Fruit fly (Drosophila melanogaster): ENCODE results near the gene Pkd2.

Gene Pkd2

DNA sequence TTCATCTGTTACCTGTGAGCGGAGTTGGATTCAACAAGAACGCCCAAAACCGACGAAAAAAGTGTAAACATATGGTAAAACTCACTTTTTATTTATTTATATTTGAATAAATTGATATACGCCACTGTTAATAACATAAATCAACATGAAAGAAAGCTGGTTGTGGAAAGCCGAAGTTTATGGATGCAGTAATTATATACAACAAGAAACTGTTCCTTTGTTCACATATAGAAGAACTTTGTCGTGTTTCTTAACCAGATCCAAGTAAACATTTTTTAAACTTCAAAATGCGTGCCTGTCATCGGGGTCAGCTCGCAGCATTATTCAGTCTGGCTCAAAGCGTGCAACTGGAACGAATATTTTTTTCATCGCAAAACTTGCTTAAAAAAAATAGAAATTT, at the start of gene Pkd2:
Gene Pkd2, plus strand, starts transcription at position 301 of the 400 bp plus-strand sequence.
- TF ChIP-seq Sox102F (GFP tag; optimal IDR thresholded peaks at IDR 0.05): no peak
- no peak for TF ChIP-seq CG11902 (GFP tag; optimal IDR thresholded peaks at IDR 0.05)
- no peak for TF ChIP-seq cyc (GFP tag; optimal IDR thresholded peaks at IDR 0.05)
- TF ChIP-seq CG15336 (GFP tag; IDR thresholded peaks at IDR 0.05): no peak
- TF ChIP-seq Hr38 (GFP tag; optimal IDR thresholded peaks at IDR 0.05): no peak
- TF ChIP-seq fkh (GFP tag; optimal IDR thresholded peaks at IDR 0.05): no peak
- no peak for TF ChIP-seq Gug (GFP tag; IDR thresholded peaks at IDR 0.05)
- TF ChIP-seq Ets21C (GFP tag; optimal IDR thresholded peaks at IDR 0.05): no peak
- TF ChIP-seq CG8119 (GFP tag; IDR thresholded peaks at IDR 0.05): no peak
- TF ChIP-seq pdm3 (GFP tag; optimal IDR thresholded peaks at IDR 0.05): no peak
- no peak for TF ChIP-seq Ets96B (tag; optimal IDR thresholded peaks at IDR 0.05)
- no peak for TF ChIP-seq Blimp-1 (GFP tag; optimal IDR thresholded peaks at IDR 0.05)
- no peak for TF ChIP-seq CG10631 (GFP tag; optimal IDR thresholded peaks at IDR 0.05)
- TF ChIP-seq CG32006 (GFP tag; optimal IDR thresholded peaks at IDR 0.05): no peak
- no peak for TF ChIP-seq CG11762 (GFP tag; optimal IDR thresholded peaks at IDR 0.05; ENCODE audit: insufficient read depth)
- TF ChIP-seq ss (GFP tag; optimal IDR thresholded peaks at IDR 0.05): no peak
- no peak for TF ChIP-seq esn (GFP tag; optimal IDR thresholded peaks at IDR 0.05)
- TF ChIP-seq salr (GFP tag; optimal IDR thresholded peaks at IDR 0.05): no peak
- no peak for TF ChIP-seq CG6163 (GFP tag; IDR thresholded peaks at IDR 0.05)
- TF ChIP-seq svp (GFP tag): no peak

dm6 chr2L:12348407-12349091, 49.5 kb upstream of the Pkd2 start:
- no peak for TF ChIP-seq CG6792 (GFP tag; optimal IDR thresholded peaks at IDR 0.05)
- no peak for TF ChIP-seq Sox102F (GFP tag; optimal IDR thresholded peaks at IDR 0.05)
- peak; percentile 12 for TF ChIP-seq fkh (GFP tag; optimal IDR thresholded peaks at IDR 0.05)
- TF ChIP-seq vri (GFP tag; optimal IDR thresholded peaks at IDR 0.05): peak; percentile 17
- peak; percentile 44 for TF ChIP-seq svp (GFP tag)

DNA sequence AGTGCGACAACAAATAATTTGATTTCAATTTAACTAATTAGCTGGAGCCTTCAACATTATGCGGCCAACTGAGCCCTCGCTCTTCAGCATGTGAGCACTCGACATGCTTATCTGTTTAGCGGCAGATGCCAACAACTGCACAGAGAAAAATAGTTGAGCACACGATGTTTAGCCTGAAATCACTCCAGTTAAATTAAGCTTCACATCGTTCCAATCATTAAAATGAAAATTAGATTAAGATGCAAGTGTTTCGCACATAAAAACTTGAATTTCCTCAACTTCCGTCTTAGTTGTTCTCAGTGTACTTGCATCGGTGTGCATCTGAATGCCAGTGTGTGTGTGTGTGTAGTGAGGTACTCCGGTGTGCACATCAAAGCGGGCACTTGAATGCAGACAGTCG, 47.2 kb upstream of the Pkd2 start:
- TF ChIP-seq CG31627 (GFP tag; optimal IDR thresholded peaks at IDR 0.05): no peak
- TF ChIP-seq OdsH (GFP tag; optimal IDR thresholded peaks at IDR 0.05): peak; percentile 21
- TF ChIP-seq dsx (GFP tag; optimal IDR thresholded peaks at IDR 0.05; ENCODE audit: poor library complexity, severe bottlenecking): no peak
- no peak for TF ChIP-seq fkh (GFP tag; optimal IDR thresholded peaks at IDR 0.05)
- no peak for TF ChIP-seq Gug (GFP tag; IDR thresholded peaks at IDR 0.05)
- TF ChIP-seq Hr39 (GFP tag; optimal IDR thresholded peaks at IDR 0.05): no peak
- no peak for TF ChIP-seq net (GFP tag; optimal IDR thresholded peaks at IDR 0.05)
- no peak for TF ChIP-seq CG10631 (GFP tag; optimal IDR thresholded peaks at IDR 0.05)
- no peak for TF ChIP-seq Lpt (GFP tag; optimal IDR thresholded peaks at IDR 0.05)
- TF ChIP-seq topi (GFP tag; optimal IDR thresholded peaks at IDR 0.05): no peak
- TF ChIP-seq Sox102F (GFP tag; optimal IDR thresholded peaks at IDR 0.05): no peak
- TF ChIP-seq esn (GFP tag; optimal IDR thresholded peaks at IDR 0.05): no peak
- TF ChIP-seq CG6808 (GFP tag; optimal IDR thresholded peaks at IDR 0.05): no peak
- no peak for TF ChIP-seq vri (GFP tag; optimal IDR thresholded peaks at IDR 0.05)
- no peak for TF ChIP-seq Smox (GFP tag; optimal IDR thresholded peaks at IDR 0.05)
- TF ChIP-seq CG10669 (GFP tag; optimal IDR thresholded peaks at IDR 0.05): no peak
- TF ChIP-seq CG8119 (GFP tag; IDR thresholded peaks at IDR 0.05): peak; percentile 50; the same call in 1 of the 3 replicates
- no peak for TF ChIP-seq ss (GFP tag; optimal IDR thresholded peaks at IDR 0.05)
- TF ChIP-seq CG4318 (GFP tag; optimal IDR thresholded peaks at IDR 0.05): no peak
- TF ChIP-seq CG32006 (GFP tag; optimal IDR thresholded peaks at IDR 0.05): peak; percentile 33
- no peak for TF ChIP-seq Ets96B (tag; optimal IDR thresholded peaks at IDR 0.05)
- TF ChIP-seq Met (GFP tag; optimal IDR thresholded peaks at IDR 0.05): no peak
- TF ChIP-seq Sox15 (GFP tag; optimal IDR thresholded peaks at IDR 0.05): no peak
- TF ChIP-seq CG15336 (GFP tag; IDR thresholded peaks at IDR 0.05): 0 out of 2 replicates have a peak, but pooled peaks have one; percentile 11
- TF ChIP-seq Eip78C (GFP tag): no peak
- peak; percentile 2 for TF ChIP-seq CG8632 (GFP tag; optimal IDR thresholded peaks at IDR 0.05)
- peak; percentile 32 for TF ChIP-seq CG3919 (GFP tag; optimal IDR thresholded peaks at IDR 0.05)
- TF ChIP-seq salr (GFP tag; optimal IDR thresholded peaks at IDR 0.05): no peak
- no peak for TF ChIP-seq CG11294 (GFP tag; IDR thresholded peaks at IDR 0.05)
- no peak for TF ChIP-seq Hr38 (GFP tag; optimal IDR thresholded peaks at IDR 0.05)
- TF ChIP-seq CG8319 (GFP tag; optimal IDR thresholded peaks at IDR 0.05): no peak
- TF ChIP-seq CG6163 (GFP tag; IDR thresholded peaks at IDR 0.05): peak; percentile 68; the same call in 2 of the 3 replicates
- no peak for TF ChIP-seq CG9139 (GFP tag; optimal IDR thresholded peaks at IDR 0.05)
- peak; percentile 1 for TF ChIP-seq acj6 (GFP tag; optimal IDR thresholded peaks at IDR 0.05)
- no peak for TF ChIP-seq Eip93F (GFP tag; optimal IDR thresholded peaks at IDR 0.05)
- TF ChIP-seq fd59A (GFP tag; optimal IDR thresholded peaks at IDR 0.05): no peak
- no peak for TF ChIP-seq Ets21C (GFP tag; optimal IDR thresholded peaks at IDR 0.05)
- peak; percentile 42 for TF ChIP-seq Hr4 (GFP tag; optimal IDR thresholded peaks at IDR 0.05)
